Fruit fly (Drosophila melanogaster) whole organism: Measurements from ENCODE around the gene CG16974.

Experiments used
- EcR ChIP-seq, 2 experiments: fragments of >200 bp; optimal IDR thresholded peaks; 2 replicates each; lab custom pipeline; 2017; ENCODE audit warnings: missing biosample characterization in 2 of 2, missing genetic modification characterization in 2 of 2, missing genetic modification reagents in 2 of 2
- psq ChIP-seq: fragments of >200 bp; optimal IDR thresholded peaks from 2 replicates; lab custom pipeline; 2017

dm6 chr2L:13205256-13205655 lies 13.5 kb upstream of the CG16974 start:
- no peak for TF ChIP-seq psq (lab: Kevin White, UChicago)
- no peak for TF ChIP-seq EcR (GFP tag; optimal IDR thresholded peaks at IDR 0.05; lab: Kevin White, UChicago)
